In the genomic region with DNA sequence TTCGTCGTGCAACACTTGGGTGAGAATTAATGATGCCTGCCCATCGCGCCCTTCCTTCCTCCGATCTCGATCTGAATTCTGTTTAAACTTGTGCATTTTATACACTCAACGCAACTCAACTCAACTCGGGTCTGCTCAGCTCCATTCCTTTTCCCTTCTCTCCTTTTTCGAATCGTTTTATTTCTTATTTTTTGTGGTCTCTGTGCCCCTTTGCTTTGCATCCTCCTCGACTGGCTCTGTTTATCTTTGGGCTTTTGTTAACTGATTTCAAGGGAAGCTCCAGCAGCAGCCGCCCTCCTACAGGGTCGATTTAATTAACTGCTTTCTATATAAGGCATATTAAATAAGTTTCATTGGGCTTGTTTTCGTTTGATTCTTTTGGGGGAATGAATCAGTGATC, we compare ENCODE assay signal across 4 fruit fly cellular contexts.
TF ChIP-seq lines count a peak whose summit lies in the region.

No protein-coding gene starts in this region.

- TF ChIP-seq CTCF in whole organism, embryonic (GFP tag; optimal IDR thresholded peaks at IDR 0.05; lab: Kevin White, UChicago): no peak

TF ChIP-seq in whole organism, embryonic, 481 proteins besides CTCF, POLR2A, EP300 and RAD21:
- TF ChIP-seq z (GFP tag; IDR thresholded peaks at IDR 0.05; lab: Robert Waterston, UW) (0 out of 3 replicates have a peak, but pooled peaks have one; percentile 44), klu (GFP tag; IDR thresholded peaks at IDR 0.05; lab: Robert Waterston, UW) (no peak)

TF ChIP-seq in whole organism, prepupa, 60 proteins besides CTCF, POLR2A, EP300 and RAD21:
- TF ChIP-seq Ets21C (GFP tag; optimal IDR thresholded peaks at IDR 0.05; lab: Kevin White, UChicago): no peak
- TF ChIP-seq CG6854 (GFP tag; optimal IDR thresholded peaks at IDR 0.05; lab: Kevin White, UChicago): peak; percentile 33
- TF ChIP-seq fkh (GFP tag; optimal IDR thresholded peaks at IDR 0.05; lab: Kevin White, UChicago): no peak
- peak; percentile 53 for TF ChIP-seq Eip78C (GFP tag; lab: Kevin White, UChicago)
- peak; percentile 5 for TF ChIP-seq Sox102F (GFP tag; optimal IDR thresholded peaks at IDR 0.05; lab: Kevin White, UChicago)
- TF ChIP-seq ss (GFP tag; optimal IDR thresholded peaks at IDR 0.05; lab: Kevin White, UChicago): peak in 1 of 2 experiments; percentile 45
- TF ChIP-seq CG10631 (GFP tag; optimal IDR thresholded peaks at IDR 0.05; lab: Kevin White, UChicago): no peak
- peak; percentile 6; the same call in 1 of the 3 replicates for TF ChIP-seq CG6163 (GFP tag; IDR thresholded peaks at IDR 0.05; lab: Robert Waterston, UW)
- no peak for TF ChIP-seq CG32006 (GFP tag; optimal IDR thresholded peaks at IDR 0.05; lab: Kevin White, UChicago)
- peak; percentile 14 for TF ChIP-seq Eip75B (GFP tag; optimal IDR thresholded peaks at IDR 0.05; lab: Kevin White, UChicago)
- no peak for TF ChIP-seq Gug (GFP tag; IDR thresholded peaks at IDR 0.05; lab: Robert Waterston, UW)
- TF ChIP-seq svp (GFP tag; lab: Kevin White, UChicago): peak; percentile 68
- no peak for TF ChIP-seq OdsH (GFP tag; optimal IDR thresholded peaks at IDR 0.05; lab: Kevin White, UChicago)

TF ChIP-seq in whole organism, pupa, 21 proteins besides CTCF, POLR2A, EP300 and RAD21:
- TF ChIP-seq Pif1B (GFP tag; optimal IDR thresholded peaks at IDR 0.05; lab: Kevin White, UChicago) (no peak), EcR (GFP tag; optimal IDR thresholded peaks at IDR 0.05; lab: Kevin White, UChicago) (peak; percentile 61), CG13204 (GFP tag; optimal IDR thresholded peaks at IDR 0.05; lab: Kevin White, UChicago) (peak; percentile 13), CG32121 (GFP tag; IDR thresholded peaks at IDR 0.05; lab: Robert Waterston, UW) (no peak), fd96Ca (GFP tag; IDR thresholded peaks at IDR 0.05; lab: Robert Waterston, UW) (no peak), CG9948 (tag; optimal IDR thresholded peaks at IDR 0.05; lab: Kevin White, UChicago) (no peak), CG8159 (tag; optimal IDR thresholded peaks at IDR 0.05; lab: Kevin White, UChicago) (peak; percentile 20)

TF ChIP-seq in whole organism, wandering third instar larva, 38 proteins besides CTCF, POLR2A, EP300 and RAD21:
- peak; percentile 14 for TF ChIP-seq Hnf4 (GFP tag; optimal IDR thresholded peaks at IDR 0.05; lab: Kevin White, UChicago)
- TF ChIP-seq foxo (GFP tag; optimal IDR thresholded peaks at IDR 0.05; lab: Kevin White, UChicago): no peak
- TF ChIP-seq psq (GFP tag; optimal IDR thresholded peaks at IDR 0.05; lab: Kevin White, UChicago): peak; percentile 68
- TF ChIP-seq ey (GFP tag; optimal IDR thresholded peaks at IDR 0.05; lab: Kevin White, UChicago): no peak
- TF ChIP-seq Dfd (GFP tag; optimal IDR thresholded peaks at IDR 0.05; lab: Kevin White, UChicago): no peak
- TF ChIP-seq Dif (GFP tag; optimal IDR thresholded peaks at IDR 0.05; lab: Kevin White, UChicago; ENCODE audit: partially characterized antibody): no peak
- no peak for TF ChIP-seq CG9705 (GFP tag; optimal IDR thresholded peaks at IDR 0.05; lab: Kevin White, UChicago)
- no peak for TF ChIP-seq Rel (GFP tag; optimal IDR thresholded peaks at IDR 0.05; lab: Kevin White, UChicago)
- no peak for TF ChIP-seq Rel (tag; optimal IDR thresholded peaks at IDR 0.05; lab: Kevin White, UChicago)
